Worm (Caenorhabditis elegans): ENCODE data around the gene pdhk-2.
A peak's percentile ranks its signal among the peaks of the same experiment; 100 is the strongest.

pdhk-2 gene

DNA sequence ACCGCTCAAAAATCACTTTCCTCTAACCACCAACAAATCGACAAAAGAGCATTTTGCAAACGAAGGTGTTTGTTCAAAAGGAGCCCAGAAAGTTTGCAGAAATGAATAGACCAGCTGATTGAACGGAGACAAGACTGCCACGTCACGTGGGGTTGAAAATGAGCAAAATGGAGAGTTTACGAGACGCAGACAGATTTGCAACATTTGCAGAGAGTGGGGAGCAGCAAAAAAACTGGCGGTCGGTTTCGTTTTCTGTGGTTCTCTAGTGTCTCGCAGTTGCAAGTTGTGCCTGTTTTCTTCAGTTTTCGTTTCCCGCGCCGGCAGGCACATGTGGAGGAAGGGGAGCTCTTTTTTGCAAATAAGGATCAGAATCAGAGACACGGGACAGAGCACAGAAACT is 44.2 kb upstream of the pdhk-2 start (continued):
- TF ChIP-seq mdl-1 (tag; optimal IDR thresholded peaks at IDR 0.05) (peak; percentile 71), ceh-9 (tag; optimal IDR thresholded peaks at IDR 0.05) (no peak)

- TF ChIP-seq nhr-28 (tag; optimal IDR thresholded peaks at IDR 0.05) = no peak
- no peak for TF ChIP-seq tbx-2 (tag; optimal IDR thresholded peaks at IDR 0.05)
- TF ChIP-seq nhr-67 (tag; optimal IDR thresholded peaks at IDR 0.05) = no peak
- no peak for TF ChIP-seq nhr-76 (tag; optimal IDR thresholded peaks at IDR 0.05)
- TF ChIP-seq unc-62 (GFP tag; optimal IDR thresholded peaks at IDR 0.05) = no peak
- TF ChIP-seq ZK546.5 (tag; optimal IDR thresholded peaks at IDR 0.05) = no peak
- no peak for TF ChIP-seq snpc-4 (tag; optimal IDR thresholded peaks at IDR 0.05)
- TF ChIP-seq ztf-11 (tag; optimal IDR thresholded peaks at IDR 0.05) = no peak
- TF ChIP-seq mdl-1 (tag; optimal IDR thresholded peaks at IDR 0.05) = no peak
- TF ChIP-seq lin-39 (tag; optimal IDR thresholded peaks at IDR 0.05) = no peak
- TF ChIP-seq skn-1 (tag; optimal IDR thresholded peaks at IDR 0.05) = no peak
Measured at ce11 chrIII:8784500-8784899, 43.3 kb upstream of the pdhk-2 start.

- TF ChIP-seq pqm-1 (tag; optimal IDR thresholded peaks at IDR 0.05) = peak; percentile 75
- no peak for TF ChIP-seq nhr-43 (tag; optimal IDR thresholded peaks at IDR 0.05; ENCODE audit: poor library complexity, severe bottlenecking)
- no peak for TF ChIP-seq mdl-1 (tag; optimal IDR thresholded peaks at IDR 0.05)
- no peak for TF ChIP-seq tbx-2 (tag; optimal IDR thresholded peaks at IDR 0.05)
- TF ChIP-seq unc-39 (tag; optimal IDR thresholded peaks at IDR 0.05) = no peak
- no peak for TF ChIP-seq egl-27 (tag; optimal IDR thresholded peaks at IDR 0.05)
- TF ChIP-seq jun-1 (tag; optimal IDR thresholded peaks at IDR 0.05) = peak; percentile 17
- TF ChIP-seq pha-4 (tag; optimal IDR thresholded peaks at IDR 0.05) = peak; percentile 6
- no peak for TF ChIP-seq snpc-4 (tag; optimal IDR thresholded peaks at IDR 0.05)
- no peak for TF ChIP-seq skn-1 (tag; optimal IDR thresholded peaks at IDR 0.05)
- TF ChIP-seq ceh-28 (tag; optimal IDR thresholded peaks at IDR 0.05) = no peak
- TF ChIP-seq nhr-25 (tag; optimal IDR thresholded peaks at IDR 0.05) = peak; percentile 10
- TF ChIP-seq nhr-11 (tag; optimal IDR thresholded peaks at IDR 0.05) = no peak
- TF ChIP-seq fos-1 (tag; optimal IDR thresholded peaks at IDR 0.05) = no peak
- no peak for TF ChIP-seq elt-1 (tag; optimal IDR thresholded peaks at IDR 0.05)
- TF ChIP-seq mml-1 (tag; optimal IDR thresholded peaks at IDR 0.05) = no peak
- TF ChIP-seq lin-39 (tag; optimal IDR thresholded peaks at IDR 0.05) = no peak
- no peak for TF ChIP-seq ceh-82 (tag; optimal IDR thresholded peaks at IDR 0.05)
- TF ChIP-seq ama-1 (optimal IDR thresholded peaks at IDR 0.05) = no peak
- no peak for TF ChIP-seq fkh-10 (GFP tag; optimal IDR thresholded peaks at IDR 0.05)
- TF ChIP-seq ztf-4 (tag; optimal IDR thresholded peaks at IDR 0.05) = no peak
- no peak for TF ChIP-seq nhr-77 (tag; optimal IDR thresholded peaks at IDR 0.05)
- no peak for TF ChIP-seq nhr-28 (tag; optimal IDR thresholded peaks at IDR 0.05)
- TF ChIP-seq unc-62 (GFP tag; optimal IDR thresholded peaks at IDR 0.05) = no peak
- TF ChIP-seq ZK546.5 (tag; optimal IDR thresholded peaks at IDR 0.05) = no peak
- TF ChIP-seq eor-1 (tag; optimal IDR thresholded peaks at IDR 0.05) = no peak
- no peak for TF ChIP-seq nhr-237 (tag; optimal IDR thresholded peaks at IDR 0.05)
- TF ChIP-seq elt-3 (tag; optimal IDR thresholded peaks at IDR 0.05) = no peak
- TF ChIP-seq hmg-11 (tag; optimal IDR thresholded peaks at IDR 0.05) = no peak
- TF ChIP-seq elt-2 (tag; optimal IDR thresholded peaks at IDR 0.05) = peak; percentile 74
- peak; percentile 21 for TF ChIP-seq nfya-1 (tag; optimal IDR thresholded peaks at IDR 0.05; ENCODE audit: insufficient read depth)
- TF ChIP-seq R02D3.7 (tag; optimal IDR thresholded peaks at IDR 0.05) = no peak
- TF ChIP-seq ceh-16 (tag; optimal IDR thresholded peaks at IDR 0.05) = no peak
- TF ChIP-seq lin-15B (tag; optimal IDR thresholded peaks at IDR 0.05) = no peak
- TF ChIP-seq egl-5 (tag; optimal IDR thresholded peaks at IDR 0.05) = no peak
- TF ChIP-seq fkh-2 (tag; optimal IDR thresholded peaks at IDR 0.05) = no peak
- TF ChIP-seq daf-12 (tag; optimal IDR thresholded peaks at IDR 0.05) = no peak
- TF ChIP-seq nhr-67 (tag; optimal IDR thresholded peaks at IDR 0.05) = no peak
- no peak for TF ChIP-seq aly-2 (tag; optimal IDR thresholded peaks at IDR 0.05)
Measured at ce11 chrIII:8782744-8783143, 41.5 kb upstream of the pdhk-2 start.

All from whole organism, L3 larva.